Fruit fly (Drosophila melanogaster): ENCODE data around the gene CG8219.
A peak's percentile ranks its signal among the peaks of the same experiment; 100 is the strongest.

Gene CG8219

dm6 chr3L:6217212-6217611 is 16.9 kb downstream of the CG8219 start (continued):
- no peak for TF ChIP-seq CG1792 (GFP tag; optimal IDR thresholded peaks at IDR 0.05)
- TF ChIP-seq dmrt99B (tag; optimal IDR thresholded peaks at IDR 0.05) = peak; percentile 77
- TF ChIP-seq gsb (GFP tag; IDR thresholded peaks at IDR 0.05) = no peak
- TF ChIP-seq sima (GFP tag; optimal IDR thresholded peaks at IDR 0.05) = no peak
- no peak for TF ChIP-seq Nf-YC (tag; optimal IDR thresholded peaks at IDR 0.05)
- TF ChIP-seq CTCF (GFP tag; optimal IDR thresholded peaks at IDR 0.05) = no peak
- peak; percentile 81 for TF ChIP-seq CG7839 (tag; optimal IDR thresholded peaks at IDR 0.05)
- TF ChIP-seq ci (GFP tag; IDR thresholded peaks at IDR 0.05) = peak; percentile 84
- TF ChIP-seq Ets65A (GFP tag) = peak; percentile 51
- peak; percentile 67 for TF ChIP-seq CG2202 (tag; optimal IDR thresholded peaks at IDR 0.05)
- TF ChIP-seq CG4820 (GFP tag; optimal IDR thresholded peaks at IDR 0.05) = peak; percentile 72
- peak; percentile 9 for TF ChIP-seq MTF-1 (GFP tag; optimal IDR thresholded peaks at IDR 0.05; ENCODE audit: borderline replicate concordance)
- peak; percentile 76 for TF ChIP-seq az2 (GFP tag; optimal IDR thresholded peaks at IDR 0.05)
- peak; percentile 24 for TF ChIP-seq lilli (GFP tag; optimal IDR thresholded peaks at IDR 0.05)
- TF ChIP-seq crc (GFP tag; optimal IDR thresholded peaks at IDR 0.05) = peak; percentile 42
- no peak for TF ChIP-seq sc (optimal IDR thresholded peaks at IDR 0.05)
- peak; percentile 56 for TF ChIP-seq sc (GFP tag; optimal IDR thresholded peaks at IDR 0.05)
- TF ChIP-seq CG13775 (GFP tag; optimal IDR thresholded peaks at IDR 0.05) = peak; percentile 58
- TF ChIP-seq CG10462 (GFP tag; optimal IDR thresholded peaks at IDR 0.05) = peak; percentile 24
- no peak for TF ChIP-seq p53 (GFP tag; optimal IDR thresholded peaks at IDR 0.05)
- no peak for TF ChIP-seq D19B (GFP tag; optimal IDR thresholded peaks at IDR 0.05)
- peak; percentile 55 for TF ChIP-seq CG15696 (tag; optimal IDR thresholded peaks at IDR 0.05)
- no peak for TF ChIP-seq CG6854 (GFP tag; optimal IDR thresholded peaks at IDR 0.05)
- TF ChIP-seq CG17829 (tag; optimal IDR thresholded peaks at IDR 0.05) = peak; percentile 84
- no peak for TF ChIP-seq vnd (GFP tag; IDR thresholded peaks at IDR 0.05; ENCODE audit: partially characterized antibody)
- TF ChIP-seq Kr (GFP tag; optimal IDR thresholded peaks at IDR 0.05) = no peak
- no peak for TF ChIP-seq aop (GFP tag; IDR thresholded peaks at IDR 0.05)
- peak; percentile 76 for TF ChIP-seq CG9727 (GFP tag; optimal IDR thresholded peaks at IDR 0.05)
- no peak for TF ChIP-seq prd (optimal IDR thresholded peaks at IDR 0.05)
- peak; percentile 64; the same call in 2 of the 3 replicates for TF ChIP-seq prd (GFP tag; IDR thresholded peaks at IDR 0.05)
- TF ChIP-seq CG4404 (GFP tag; IDR thresholded peaks at IDR 0.05) = peak; percentile 53
- no peak for TF ChIP-seq ham (GFP tag; IDR thresholded peaks at IDR 0.05)
- peak; percentile 52 for TF ChIP-seq zen (tag; optimal IDR thresholded peaks at IDR 0.05)
- peak; percentile 48 for TF ChIP-seq tin (GFP tag; optimal IDR thresholded peaks at IDR 0.05)
- TF ChIP-seq tll (GFP tag; optimal IDR thresholded peaks at IDR 0.05) = no peak
- TF ChIP-seq org-1 (GFP tag; optimal IDR thresholded peaks at IDR 0.05) = peak; percentile 39
- TF ChIP-seq Hr3 (GFP tag; optimal IDR thresholded peaks at IDR 0.05) = peak; percentile 56
- TF ChIP-seq hb (GFP tag; IDR thresholded peaks at IDR 0.05; ENCODE audit: partially characterized antibody) = no peak
- peak; percentile 51 for TF ChIP-seq CG7271 (tag; optimal IDR thresholded peaks at IDR 0.05)
- TF ChIP-seq PHDP (tag; optimal IDR thresholded peaks at IDR 0.05) = peak; percentile 69
- 0 out of 3 replicates have a peak, but pooled peaks have one; percentile 29 for TF ChIP-seq ase (GFP tag; IDR thresholded peaks at IDR 0.05)
- peak; percentile 12 for TF ChIP-seq CG12155 (GFP tag; optimal IDR thresholded peaks at IDR 0.05)
- peak; percentile 78 for TF ChIP-seq Ptx1 (GFP tag; IDR thresholded peaks at IDR 0.05)
- peak; percentile 52 for TF ChIP-seq zf30C (GFP tag; optimal IDR thresholded peaks at IDR 0.05)
- peak; percentile 32; the same call in 1 of the 2 replicates for TF ChIP-seq E2f2 (GFP tag; IDR thresholded peaks at IDR 0.05)
- TF ChIP-seq Atf-2 (GFP tag; optimal IDR thresholded peaks at IDR 0.05) = peak; percentile 67
- peak; percentile 22 for TF ChIP-seq CG2116 (GFP tag; optimal IDR thresholded peaks at IDR 0.05)
- peak; percentile 41 for TF ChIP-seq CG12659 (GFP tag; optimal IDR thresholded peaks at IDR 0.05)
- TF ChIP-seq CG8924 (tag; optimal IDR thresholded peaks at IDR 0.05) = peak; percentile 63
- no peak for TF ChIP-seq pzg (GFP tag; optimal IDR thresholded peaks at IDR 0.05)
- TF ChIP-seq CG18764 (GFP tag; optimal IDR thresholded peaks at IDR 0.05) = peak; percentile 44
- TF ChIP-seq vvl (GFP tag; IDR thresholded peaks at IDR 0.05) = peak; percentile 93
